Worm (Caenorhabditis elegans): ENCODE results near the gene T07A9.15.
A peak's percentile ranks its signal among the peaks of the same experiment; 100 is the strongest.

The T07A9.15 gene

DNA sequence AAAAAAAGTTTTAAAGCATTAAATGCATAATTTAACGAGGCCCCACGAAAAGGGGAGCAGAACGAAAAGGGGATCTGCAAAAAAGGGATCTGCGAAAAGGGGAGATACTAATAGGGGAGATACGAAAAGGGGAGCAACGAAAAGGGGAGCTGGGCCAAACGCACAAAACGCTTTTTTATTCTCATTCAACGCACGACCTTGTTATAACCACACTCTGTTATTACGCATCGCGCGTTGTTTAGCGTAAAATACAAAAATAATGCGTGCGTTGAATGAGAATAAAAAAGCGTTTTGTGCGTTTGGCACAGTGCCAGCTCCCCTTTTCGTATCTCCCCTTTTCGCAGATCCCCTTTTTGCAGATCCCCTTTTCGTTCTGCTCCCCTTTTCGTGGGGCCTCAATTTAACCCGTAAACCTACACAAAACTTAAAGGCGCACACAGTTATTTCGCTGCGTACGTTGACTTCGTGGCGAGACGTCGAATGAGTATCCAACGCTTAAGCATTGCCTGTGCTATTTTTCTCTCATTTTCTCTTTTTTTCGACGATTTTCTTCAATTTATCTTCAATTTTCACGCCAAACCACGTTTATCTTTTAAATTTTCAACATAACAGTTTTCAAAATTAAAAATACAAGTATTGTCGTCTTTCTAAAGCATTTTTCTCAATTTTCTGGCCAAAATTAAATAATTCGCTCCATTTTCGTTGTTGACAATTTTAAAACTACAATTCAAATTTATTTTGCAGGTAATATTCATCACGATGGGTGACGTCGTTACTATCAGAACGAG lies 8.0 kb downstream of the T07A9.15 start, which contains the start of gene rps-24:
rps-24 (plus strand) TSS at position 738 of the 788 bp plus-strand sequence.
- peak; percentile 31 for TF ChIP-seq ceh-24 (tag; optimal IDR thresholded peaks at IDR 0.05)
- peak; percentile 64 for TF ChIP-seq sox-2 (GFP tag; IDR thresholded peaks at IDR 0.05)
- TF ChIP-seq sox-4 (tag; optimal IDR thresholded peaks at IDR 0.05) = peak; percentile 60
- peak; percentile 92 for TF ChIP-seq tbx-7 (tag; optimal IDR thresholded peaks at IDR 0.05)
- TF ChIP-seq pax-1 (tag; optimal IDR thresholded peaks at IDR 0.05) = peak; percentile 10
- TF ChIP-seq pqm-1 (tag; optimal IDR thresholded peaks at IDR 0.05) = peak; percentile 97
- TF ChIP-seq fkh-6 (tag; optimal IDR thresholded peaks at IDR 0.05) = peak; percentile 86
- peak; percentile 98 for TF ChIP-seq rnt-1 (tag; optimal IDR thresholded peaks at IDR 0.05)
- TF ChIP-seq gmeb-2 (tag; optimal IDR thresholded peaks at IDR 0.05) = peak; percentile 36
- TF ChIP-seq K09A11.1 (tag; optimal IDR thresholded peaks at IDR 0.05; ENCODE audit: insufficient read depth) = peak; percentile 17
- TF ChIP-seq nfya-1 (tag; optimal IDR thresholded peaks at IDR 0.05) = peak; percentile 86
- peak; percentile 70 for TF ChIP-seq eyg-1 (tag; optimal IDR thresholded peaks at IDR 0.05)
- TF ChIP-seq nhr-232 (tag; optimal IDR thresholded peaks at IDR 0.05) = peak; percentile 48
- peak; percentile 68 for TF ChIP-seq ceh-45 (GFP tag; IDR thresholded peaks at IDR 0.05)
- peak; percentile 97 for TF ChIP-seq ceh-34 (tag; optimal IDR thresholded peaks at IDR 0.05)
- peak; percentile 98 for TF ChIP-seq tbx-2 (tag; optimal IDR thresholded peaks at IDR 0.05)
- TF ChIP-seq unc-3 (GFP tag; conservative IDR thresholded peaks at IDR 0.05) = peak; percentile 69
- TF ChIP-seq unc-3 (tag; optimal IDR thresholded peaks at IDR 0.05) = peak; percentile 81
- peak; percentile 94 for TF ChIP-seq pag-3 (tag; optimal IDR thresholded peaks at IDR 0.05; ENCODE audit: borderline replicate concordance)
- peak; percentile 97 for TF ChIP-seq lim-6 (tag; optimal IDR thresholded peaks at IDR 0.05)
- peak; percentile 43 for TF ChIP-seq madf-2 (tag; optimal IDR thresholded peaks at IDR 0.05)
- TF ChIP-seq fax-1 (tag; optimal IDR thresholded peaks at IDR 0.05) = peak; percentile 93
- TF ChIP-seq ets-4 (tag; optimal IDR thresholded peaks at IDR 0.05) = peak; percentile 96
- peak; percentile 49 for TF ChIP-seq hlh-13 (GFP tag; optimal IDR thresholded peaks at IDR 0.05)
- peak; percentile 26 for TF ChIP-seq hlh-30 (tag; optimal IDR thresholded peaks at IDR 0.05; ENCODE audit: insufficient read depth)
- peak; percentile 66 for TF ChIP-seq ttx-3 (tag; optimal IDR thresholded peaks at IDR 0.05)
- TF ChIP-seq K02D7.2 (tag; optimal IDR thresholded peaks at IDR 0.05) = peak; percentile 50
- TF ChIP-seq pros-1 (tag; optimal IDR thresholded peaks at IDR 0.05) = peak; percentile 22
- TF ChIP-seq sdc-2 (tag; optimal IDR thresholded peaks at IDR 0.05) = peak; percentile 67
- peak; percentile 95 for TF ChIP-seq hlh-8 (tag; optimal IDR thresholded peaks at IDR 0.05)
- peak; percentile 78 for TF ChIP-seq ztf-16 (tag; optimal IDR thresholded peaks at IDR 0.05)
- TF ChIP-seq ceh-6 (GFP tag; optimal IDR thresholded peaks at IDR 0.05) = peak; percentile 48
- peak; percentile 91 for TF ChIP-seq zip-5 (tag; optimal IDR thresholded peaks at IDR 0.05)
- TF ChIP-seq ceh-19 (GFP tag; optimal IDR thresholded peaks at IDR 0.05) = peak; percentile 85
- peak; percentile 51 for TF ChIP-seq C38D4.7 (GFP tag; optimal IDR thresholded peaks at IDR 0.05)
- TF ChIP-seq dmd-4 (tag; optimal IDR thresholded peaks at IDR 0.05; ENCODE audit: borderline replicate concordance) = peak; percentile 93
- peak; percentile 97 for TF ChIP-seq ceh-18 (tag; optimal IDR thresholded peaks at IDR 0.05)
- TF ChIP-seq C08G9.2 (tag; optimal IDR thresholded peaks at IDR 0.05) = peak; percentile 96
- peak; percentile 78 for TF ChIP-seq elt-2 (tag; optimal IDR thresholded peaks at IDR 0.05)
- TF ChIP-seq ceh-14 (tag; optimal IDR thresholded peaks at IDR 0.05) = peak; percentile 98
- TF ChIP-seq che-1 (tag; optimal IDR thresholded peaks at IDR 0.05) = peak; percentile 43
- peak; percentile 90 for TF ChIP-seq syd-9 (tag; optimal IDR thresholded peaks at IDR 0.05)
- TF ChIP-seq ceh-31 (tag; optimal IDR thresholded peaks at IDR 0.05) = peak; percentile 100
- peak; percentile 63 for TF ChIP-seq ceh-48 (tag; optimal IDR thresholded peaks at IDR 0.05)
- peak; percentile 98 for TF ChIP-seq ceh-2 (tag; optimal IDR thresholded peaks at IDR 0.05)
- TF ChIP-seq pha-2 (tag; optimal IDR thresholded peaks at IDR 0.05) = peak; percentile 33
- TF ChIP-seq ahr-1 (tag; optimal IDR thresholded peaks at IDR 0.05) = peak; percentile 93
- peak; percentile 86 for TF ChIP-seq hlh-6 (tag; optimal IDR thresholded peaks at IDR 0.05)
- TF ChIP-seq unc-86 (tag; optimal IDR thresholded peaks at IDR 0.05) = peak; percentile 86
- peak; percentile 97 for TF ChIP-seq ref-2 (tag; optimal IDR thresholded peaks at IDR 0.05)
- peak; percentile 88 for TF ChIP-seq elt-4 (tag; optimal IDR thresholded peaks at IDR 0.05)
